Worm (Caenorhabditis elegans): ENCODE measurements around the gene mrps-7.

mrps-7 gene

ce11 chrIV:14773280-14774071 lies 5.9 kb upstream of the mrps-7 start, which contains the start of gene Y57G11C.36:
TSS of gene Y57G11C.36 (minus strand) at chrIV:14773781.
- TF ChIP-seq swsn-7 (tag; optimal IDR thresholded peaks at IDR 0.05) (no peak), efl-1 (optimal IDR thresholded peaks at IDR 0.05) (no peak), efl-1 (GFP tag; optimal IDR thresholded peaks at IDR 0.05 in 1 of 2) (peak in 1 of 2 experiments; percentile 60), dpl-1 (GFP tag; optimal IDR thresholded peaks at IDR 0.05) (peak in 1 of 3 experiments; percentile 10), unc-86 (tag; optimal IDR thresholded peaks at IDR 0.05) (peak; percentile 68)

- TF ChIP-seq fkh-8 (tag; optimal IDR thresholded peaks at IDR 0.05) (no peak), rnt-1 (tag; optimal IDR thresholded peaks at IDR 0.05) (no peak), efl-1 (optimal IDR thresholded peaks at IDR 0.05) (no peak), efl-1 (GFP tag; optimal IDR thresholded peaks at IDR 0.05 in 1 of 2) (no peak), elt-3 (tag; optimal IDR thresholded peaks at IDR 0.05) (no peak), fos-1 (tag; optimal IDR thresholded peaks at IDR 0.05) (no peak), efl-3 (GFP tag; optimal IDR thresholded peaks at IDR 0.05) (no peak), ceh-82 (tag; optimal IDR thresholded peaks at IDR 0.05) (no peak), mep-1 (tag; optimal IDR thresholded peaks at IDR 0.05) (no peak), ama-1 (optimal IDR thresholded peaks at IDR 0.05) (no peak), sptf-1 (tag; optimal IDR thresholded peaks at IDR 0.05) (no peak), nhr-47 (tag; optimal IDR thresholded peaks at IDR 0.05) (no peak)
Observed at ce11 chrIV:14771325-14771724, 3.8 kb upstream of the mrps-7 start, which contains the start of gene degl-1. TSS of gene degl-1 (minus strand) at chrIV:14771425.

DNA sequence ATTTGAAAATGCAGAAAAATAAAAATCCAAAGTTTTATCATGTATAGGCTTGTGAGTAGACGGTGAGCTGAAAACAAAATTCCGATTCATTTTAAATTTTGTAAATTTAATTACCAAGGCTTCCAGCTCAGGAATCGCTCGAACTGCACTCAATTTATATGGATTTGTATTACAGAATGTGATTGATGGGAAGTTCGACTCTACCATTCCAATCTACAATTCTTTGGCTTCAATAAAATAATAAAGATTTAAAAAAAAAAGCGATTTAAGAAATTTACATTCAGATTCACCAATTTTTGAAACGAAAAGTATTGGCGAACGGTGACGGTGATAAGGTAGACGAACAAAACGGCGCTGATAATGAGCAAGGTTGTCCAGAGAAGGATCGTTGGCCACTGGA lies 3.1 kb upstream of the mrps-7 start:
- TF ChIP-seq xbp-1 (tag; optimal IDR thresholded peaks at IDR 0.05) (no peak), efl-1 (optimal IDR thresholded peaks at IDR 0.05) (no peak), efl-1 (GFP tag; optimal IDR thresholded peaks at IDR 0.05 in 1 of 2) (peak in 1 of 2 experiments; percentile 42)

DNA sequence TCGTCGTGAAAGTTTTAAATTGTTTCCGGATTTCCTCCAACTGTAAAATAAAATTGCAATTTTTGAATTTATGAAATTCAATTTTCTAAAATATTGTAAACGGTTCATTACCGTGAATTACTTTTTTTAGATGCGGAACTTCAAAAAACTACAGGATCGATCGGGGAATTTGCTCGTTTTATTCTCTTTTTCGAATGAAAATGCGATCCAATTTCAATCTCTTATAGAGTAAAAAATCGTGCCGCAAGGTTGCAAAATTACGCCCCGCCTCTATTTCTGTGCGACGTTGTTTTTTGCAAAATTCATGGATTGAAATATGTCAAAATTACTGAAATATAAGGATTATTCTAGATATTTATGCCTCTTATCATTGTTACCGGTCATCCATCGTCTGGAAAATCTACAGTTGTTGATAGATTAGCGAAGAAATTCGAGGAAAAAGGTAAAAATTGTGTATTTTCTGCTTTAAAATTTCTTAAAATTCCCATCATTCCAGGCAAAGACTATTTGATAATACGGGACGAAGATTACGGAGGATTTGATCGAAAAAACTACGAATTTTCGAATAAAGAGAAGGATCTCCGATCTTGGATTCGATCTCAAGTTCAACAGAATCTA lies 1.8 kb upstream of the mrps-7 start, which contains the start of gene Y57G11C.43:
TSS of gene Y57G11C.43 (plus strand) at position 224 of the 618 bp plus-strand sequence.
- no peak for TF ChIP-seq elt-3 (tag; optimal IDR thresholded peaks at IDR 0.05)
- no peak for TF ChIP-seq nhr-47 (tag; optimal IDR thresholded peaks at IDR 0.05)
- no peak for TF ChIP-seq unc-98 (GFP tag; IDR thresholded peaks at IDR 0.05)
- TF ChIP-seq ceh-90 (tag; optimal IDR thresholded peaks at IDR 0.05) = no peak
- no peak for TF ChIP-seq nhr-71 (tag; optimal IDR thresholded peaks at IDR 0.05)
- no peak for TF ChIP-seq nhr-12 (tag; optimal IDR thresholded peaks at IDR 0.05)
- TF ChIP-seq ceh-8 (GFP tag; optimal IDR thresholded peaks at IDR 0.05) = no peak
- no peak for TF ChIP-seq rnt-1 (tag; optimal IDR thresholded peaks at IDR 0.05)
- no peak for TF ChIP-seq hlh-17 (GFP tag; optimal IDR thresholded peaks at IDR 0.05; ENCODE audit: borderline replicate concordance)
- TF ChIP-seq nhr-19 (GFP tag; conservative IDR thresholded peaks at IDR 0.05) = no peak
- TF ChIP-seq hpl-2 (GFP tag; optimal IDR thresholded peaks at IDR 0.05) = no peak
- TF ChIP-seq lsy-2 (tag; optimal IDR thresholded peaks at IDR 0.05) = no peak
- TF ChIP-seq grh-1 (GFP tag; IDR thresholded peaks at IDR 0.05) = no peak
- no peak for TF ChIP-seq ama-1 (optimal IDR thresholded peaks at IDR 0.05)
- TF ChIP-seq lin-13 (GFP tag; optimal IDR thresholded peaks at IDR 0.05) = no peak
- no peak for TF ChIP-seq sup-37 (GFP tag; optimal IDR thresholded peaks at IDR 0.05)
- no peak for TF ChIP-seq C34B4.2 (tag; optimal IDR thresholded peaks at IDR 0.05)

DNA sequence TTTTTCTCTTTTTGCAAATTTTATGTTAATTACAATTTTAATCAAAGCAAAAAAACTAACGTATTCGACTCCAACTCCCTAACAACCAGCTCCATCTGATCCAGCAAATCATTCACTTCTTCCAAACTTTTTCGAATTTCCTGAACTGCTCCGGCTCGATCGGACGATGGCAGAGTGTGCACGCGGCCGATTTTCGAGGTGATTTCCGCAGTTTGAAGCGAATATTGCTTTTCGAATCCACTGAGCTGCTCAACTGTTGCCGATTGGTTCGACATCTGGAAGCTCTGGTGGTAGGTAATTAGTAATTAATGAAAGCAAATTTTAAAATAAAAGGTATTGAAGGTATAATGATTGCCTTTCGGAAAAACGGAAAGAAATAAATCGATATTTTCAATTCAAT lies 1.1 kb downstream of the mrps-7 start, which contains the start of gene vti-1:
TSS of gene vti-1 (minus strand) at position 284 of the 400 bp plus-strand sequence.
- TF ChIP-seq isw-1 (GFP tag; IDR thresholded peaks at IDR 0.05) (no peak), vab-15 (tag; optimal IDR thresholded peaks at IDR 0.05) (no peak), mdl-1 (tag; optimal IDR thresholded peaks at IDR 0.05) (no peak), ztf-4 (tag; optimal IDR thresholded peaks at IDR 0.05) (no peak), mep-1 (tag; optimal IDR thresholded peaks at IDR 0.05) (no peak), ceh-8 (GFP tag; optimal IDR thresholded peaks at IDR 0.05) (no peak), tbx-2 (tag; optimal IDR thresholded peaks at IDR 0.05) (no peak), ets-5 (GFP tag; IDR thresholded peaks at IDR 0.05) (no peak), pax-3 (tag; optimal IDR thresholded peaks at IDR 0.05) (no peak), nhr-28 (tag; optimal IDR thresholded peaks at IDR 0.05) (no peak), nhr-11 (tag; optimal IDR thresholded peaks at IDR 0.05) (no peak), rnt-1 (tag; optimal IDR thresholded peaks at IDR 0.05) (no peak), tlp-1 (tag; optimal IDR thresholded peaks at IDR 0.05) (no peak), nhr-237 (tag; optimal IDR thresholded peaks at IDR 0.05) (no peak)

Data from whole organism, L1 larva.